Worm (Caenorhabditis elegans) whole organism, L2 larva: ENCODE measurements around the gene tmed-4.

ENCODE experiments used
- C34F6.9 ChIP-seq: fragments of 150-350 bp; optimal IDR thresholded peaks from 2 replicates; lab custom pipeline; 2014; ENCODE audit warnings: missing biosample characterization, missing genetic modification characterization
- F13H6.1 ChIP-seq: sonication (generic microtip); optimal IDR thresholded peaks from 2 replicates; lab custom pipeline; 2016; ENCODE audit warnings: missing genetic modification characterization, missing compliant biosample characterization
- R02D3.7 ChIP-seq: fragments of 150-350 bp; optimal IDR thresholded peaks from 2 replicates; lab custom pipeline; 2014; ENCODE audit warnings: missing biosample characterization, missing genetic modification characterization
- ZK546.5 ChIP-seq: sonication (generic microtip); optimal IDR thresholded peaks from 2 replicates; lab custom pipeline; 2017; ENCODE audit warnings: missing biosample characterization, missing genetic modification characterization
- aly-2 ChIP-seq: fragments of 150-350 bp; optimal IDR thresholded peaks from 2 replicates; lab custom pipeline; 2014; ENCODE audit warnings: missing biosample characterization, missing genetic modification characterization
- ama-1 ChIP-seq: fragments of 150-350 bp; optimal IDR thresholded peaks from 2 replicates; lab custom pipeline; 2018; ENCODE audit warnings: inconsistent platforms
- ceh-16 ChIP-seq: fragments of 150-350 bp; optimal IDR thresholded peaks from 2 replicates; lab custom pipeline; 2014; ENCODE audit warnings: missing biosample characterization, missing genetic modification characterization
- ceh-82 ChIP-seq: fragments of 150-350 bp; optimal IDR thresholded peaks from 2 replicates; lab custom pipeline; 2014; ENCODE audit warnings: missing biosample characterization, missing genetic modification characterization
- crh-2 ChIP-seq: sonication (generic microtip); optimal IDR thresholded peaks from 2 replicates; lab custom pipeline; 2017; ENCODE audit warnings: missing biosample characterization, missing genetic modification characterization
- dmd-4 ChIP-seq: sonication (generic microtip); optimal IDR thresholded peaks from 2 replicates; lab custom pipeline; 2017; ENCODE audit warnings: missing biosample characterization, missing genetic modification characterization
- elt-3 ChIP-seq: sonication (generic microtip); optimal IDR thresholded peaks from 2 replicates; lab custom pipeline; 2017; ENCODE audit warnings: missing biosample characterization, missing genetic modification characterization
- fos-1 ChIP-seq: fragments of 150-350 bp; optimal IDR thresholded peaks from 2 replicates; lab custom pipeline; 2014; ENCODE audit warnings: missing biosample characterization, missing genetic modification characterization
- gmeb-1 ChIP-seq: fragments of 150-350 bp; optimal IDR thresholded peaks from 2 replicates; lab custom pipeline; 2014; ENCODE audit warnings: missing biosample characterization, missing genetic modification characterization
- lin-13 ChIP-seq: fragments of 150-350 bp; optimal IDR thresholded peaks from 2 replicates; lab custom pipeline; 2014; ENCODE audit warnings: missing biosample characterization, missing genetic modification reagents, missing genetic modification characterization
- lsy-2 ChIP-seq, 2 experiments: fragments of 150-350 bp in 1 of 2; sonication (generic microtip) in 1 of 2; optimal IDR thresholded peaks; 2 replicates each; lab custom pipeline; 2014 to 2017; ENCODE audit warnings: missing biosample characterization in 2 of 2, missing genetic modification characterization in 2 of 2
- mab-5 ChIP-seq: fragments of 150-350 bp; optimal IDR thresholded peaks from 2 replicates; lab custom pipeline; 2014; ENCODE audit warnings: missing biosample characterization, missing genetic modification characterization
- mbf-1 ChIP-seq: sonication (generic microtip); optimal IDR thresholded peaks from 2 replicates; lab custom pipeline; 2017; ENCODE audit warnings: missing biosample characterization, missing genetic modification characterization
- mdl-1 ChIP-seq, 2 experiments: fragments of 150-350 bp in 1 of 2; sonication (generic microtip) in 1 of 2; optimal IDR thresholded peaks; 2 replicates each; lab custom pipeline; 2017; ENCODE audit warnings: missing biosample characterization in 2 of 2, missing genetic modification characterization in 2 of 2
- nhr-10 ChIP-seq: sonication (generic microtip); optimal IDR thresholded peaks from 2 replicates; lab custom pipeline; 2017; ENCODE audit warnings: missing biosample characterization, missing genetic modification characterization
- nhr-11 ChIP-seq: fragments of 150-350 bp; optimal IDR thresholded peaks from 2 replicates; lab custom pipeline; 2014; ENCODE audit warnings: missing biosample characterization, missing genetic modification characterization
- nhr-12 ChIP-seq: fragments of 150-350 bp; optimal IDR thresholded peaks from 2 replicates; lab custom pipeline; 2014; ENCODE audit warnings: missing biosample characterization, missing genetic modification characterization
- nhr-6 ChIP-seq: fragments of 150-350 bp; optimal IDR thresholded peaks from 2 replicates; lab custom pipeline; 2014; ENCODE audit warnings: missing biosample characterization, missing genetic modification characterization
- nhr-77 ChIP-seq: fragments of 150-350 bp; optimal IDR thresholded peaks from 2 replicates; lab custom pipeline; 2014; ENCODE audit warnings: missing biosample characterization, missing genetic modification characterization
- peb-1 ChIP-seq: fragments of 150-350 bp; optimal IDR thresholded peaks from 2 replicates; lab custom pipeline; 2014; ENCODE audit warnings: missing biosample characterization, missing genetic modification characterization
- sem-4 ChIP-seq: fragments of 150-350 bp; optimal IDR thresholded peaks from 2 replicates; lab custom pipeline; 2014; ENCODE audit warnings: missing biosample characterization, missing genetic modification reagents, missing genetic modification characterization
- skn-1 ChIP-seq: sonication (generic microtip); optimal IDR thresholded peaks from 2 replicates; lab custom pipeline; 2017; ENCODE audit warnings: missing biosample characterization, missing genetic modification characterization
- sma-3 ChIP-seq: sonication (generic microtip); optimal IDR thresholded peaks from 2 replicates; lab custom pipeline; 2016; ENCODE audit warnings: missing genetic modification reagents, missing genetic modification characterization, missing compliant biosample characterization
- unc-39 ChIP-seq: fragments of 150-350 bp; optimal IDR thresholded peaks from 2 replicates; lab custom pipeline; 2014; ENCODE audit warnings: missing biosample characterization, missing genetic modification characterization
- unc-55 ChIP-seq: fragments of 150-350 bp; sonication (generic microtip); optimal IDR thresholded peaks from 3 replicates; lab custom pipeline; 2014; ENCODE audit warnings: missing biosample characterization, missing genetic modification reagents, missing genetic modification characterization
- unc-62 ChIP-seq: fragments of 150-350 bp; optimal IDR thresholded peaks from 2 replicates; lab custom pipeline; 2014; ENCODE audit warnings: missing biosample characterization, missing genetic modification reagents, missing genetic modification characterization
- zag-1 ChIP-seq: fragments of 150-350 bp; optimal IDR thresholded peaks from 2 replicates; lab custom pipeline; 2014; ENCODE audit warnings: missing biosample characterization, missing genetic modification characterization
- ztf-1 ChIP-seq: fragments of 200-800 bp; sonication (Bioruptor generic); conservative IDR thresholded peaks from 2 replicates; pipeline ENCODE4 v1.3.6; 2022; ENCODE audit warnings: missing genetic modification characterization, missing compliant biosample characterization
- ztf-11 ChIP-seq: sonication (generic microtip); optimal IDR thresholded peaks from 2 replicates; lab custom pipeline; 2017; ENCODE audit warnings: missing biosample characterization, missing genetic modification characterization
- ztf-4 ChIP-seq: fragments of 150-350 bp; optimal IDR thresholded peaks from 2 replicates; lab custom pipeline; 2014; ENCODE audit warnings: missing biosample characterization, missing genetic modification characterization

tmed-4 gene

ce11 chrV:19922613-19923012, 26.3 kb downstream of the tmed-4 start, which contains the start of gene Y60A3A.16:
Y60A3A.16 (minus strand) TSS chrV:19922713.
- TF ChIP-seq mdl-1 (tag; optimal IDR thresholded peaks at IDR 0.05; lab: Kevin White, UChicago): no peak
- TF ChIP-seq aly-2 (tag; lab: Kevin White, UChicago): no peak
- TF ChIP-seq zag-1 (tag; lab: Kevin White, UChicago): no peak
- TF ChIP-seq ztf-1 (GFP tag; lab: Robert Waterston, UW): no peak
- TF ChIP-seq ZK546.5 (tag; lab: Kevin White, UChicago): no peak
- no peak for TF ChIP-seq ama-1 (lab: Kevin White, UChicago)
- no peak for TF ChIP-seq sem-4 (tag; lab: Kevin White, UChicago)
- TF ChIP-seq C34F6.9: no peak
- TF ChIP-seq peb-1: no peak
- TF ChIP-seq unc-39: no peak
- no peak for TF ChIP-seq lin-13 (GFP tag; lab: Kevin White, UChicago)
- TF ChIP-seq fos-1 (tag; lab: Kevin White, UChicago): no peak
- TF ChIP-seq skn-1 (tag; lab: Kevin White, UChicago): no peak
- no peak for TF ChIP-seq dmd-4 (tag; lab: Kevin White, UChicago)
- TF ChIP-seq nhr-6 (tag; lab: Kevin White, UChicago): no peak
- TF ChIP-seq nhr-77 (tag; lab: Kevin White, UChicago): no peak
- no peak for TF ChIP-seq unc-62 (GFP tag; lab: Kevin White, UChicago)
- no peak for TF ChIP-seq lsy-2 (tag; optimal IDR thresholded peaks at IDR 0.05; lab: Kevin White, UChicago)
- no peak for TF ChIP-seq ceh-16

ce11 chrV:19915973-19916605, 32.8 kb downstream of the tmed-4 start, which contains the start of the genes chk-2 and Y60A3A.19:
chk-2 (minus strand) TSS chrV:19916023.
Y60A3A.19 (plus strand) TSS chrV:19916555.
- no peak for TF ChIP-seq nhr-11 (tag; lab: Kevin White, UChicago)
- no peak for TF ChIP-seq nhr-10 (tag; lab: Kevin White, UChicago)
- no peak for TF ChIP-seq R02D3.7 (tag; lab: Kevin White, UChicago)
- TF ChIP-seq mbf-1: no peak
- no peak for TF ChIP-seq sma-3 (GFP tag; lab: Kevin White, UChicago)
- TF ChIP-seq aly-2 (tag; lab: Kevin White, UChicago): no peak
- no peak for TF ChIP-seq gmeb-1
- no peak for TF ChIP-seq ztf-1 (GFP tag; lab: Robert Waterston, UW)
- TF ChIP-seq ceh-82 (tag; lab: Kevin White, UChicago): no peak
- TF ChIP-seq unc-62 (GFP tag; lab: Kevin White, UChicago): no peak

- peak; percentile 29 for TF ChIP-seq unc-55 (GFP tag; lab: Kevin White, UChicago)
- TF ChIP-seq lsy-2 (tag; optimal IDR thresholded peaks at IDR 0.05; lab: Kevin White, UChicago): peak; percentile 34 to 39
- peak; percentile 21 for TF ChIP-seq crh-2
- TF ChIP-seq C34F6.9: peak; percentile 11
- TF ChIP-seq fos-1 (tag; lab: Kevin White, UChicago): no peak
- no peak for TF ChIP-seq nhr-12 (tag; lab: Kevin White, UChicago)
These were observed 40.0 kb downstream of the tmed-4 start for ce11 chrV:19908854-19909253.

- TF ChIP-seq unc-39 (no peak), R02D3.7 (tag; lab: Kevin White, UChicago) (no peak), aly-2 (tag; lab: Kevin White, UChicago) (no peak), elt-3 (tag; lab: Kevin White, UChicago) (no peak), F13H6.1 (tag; lab: Kevin White, UChicago) (no peak), mbf-1 (no peak)
These were observed 41.5 kb downstream of the tmed-4 start, which contains the start of gene fars-2 for ce11 chrV:19907365-19907764. fars-2 (minus strand) TSS chrV:19907434.

ce11 chrV:19905988-19906387, 42.9 kb downstream of the tmed-4 start:
- TF ChIP-seq ztf-11 (tag; lab: Kevin White, UChicago) (no peak), crh-2 (no peak), mab-5 (tag; lab: Kevin White, UChicago) (no peak), gmeb-1 (no peak), ztf-4 (tag; lab: Kevin White, UChicago) (no peak), peb-1 (no peak), ama-1 (lab: Kevin White, UChicago) (no peak), sma-3 (GFP tag; lab: Kevin White, UChicago) (no peak), skn-1 (tag; lab: Kevin White, UChicago) (no peak), ztf-1 (GFP tag; lab: Robert Waterston, UW) (no peak)
